Fruit fly (Drosophila melanogaster): ENCODE results near the gene Spn31A.

Gene Spn31A

DNA sequence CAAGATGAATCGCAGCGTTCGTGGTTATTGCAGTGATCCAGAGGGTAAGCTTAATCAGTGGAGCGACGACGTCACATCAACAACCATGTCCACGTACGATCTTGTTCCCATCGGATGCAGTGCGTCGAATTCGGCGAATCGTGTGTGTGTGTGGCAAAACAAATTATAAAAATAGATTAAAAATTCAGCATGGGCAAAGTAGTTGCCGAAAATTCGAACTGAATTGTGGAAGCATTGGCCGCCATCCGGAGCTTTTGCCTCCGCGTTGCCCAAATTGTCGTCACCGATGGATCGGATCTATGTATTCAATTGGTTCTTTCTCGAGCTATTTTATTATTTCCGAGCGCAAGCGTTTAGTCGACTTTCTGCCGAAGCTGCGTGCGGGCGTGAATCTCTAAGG lies at the start of gene Spn31A:
Gene Spn31A, plus strand, starts transcription at position 301 of the 400 bp plus-strand sequence.
- TF ChIP-seq Myc (optimal IDR thresholded peaks at IDR 0.05), result no peak
- no peak for TF ChIP-seq psq (optimal IDR thresholded peaks at IDR 0.05)

DNA sequence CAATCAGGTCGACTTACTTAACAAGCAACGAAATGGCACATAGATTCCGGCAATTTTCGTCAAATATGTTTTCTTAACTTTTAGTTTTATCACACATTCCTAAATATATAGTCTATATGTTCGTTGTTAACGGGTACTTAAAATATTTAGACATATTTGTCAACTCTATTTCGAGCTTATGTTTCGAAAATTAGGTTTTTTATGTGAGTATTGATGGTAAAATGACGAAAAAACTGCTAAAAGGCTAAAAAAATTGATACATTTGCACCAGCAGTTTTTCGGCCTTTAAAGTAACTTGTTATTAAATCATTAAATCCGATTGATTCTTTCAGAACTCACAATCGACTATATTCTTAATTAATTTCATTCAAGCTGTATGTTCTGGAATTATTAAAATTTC lies 43.3 kb upstream of the Spn31A start, which contains the start of gene CG13131:
Gene CG13131, minus strand, starts transcription at position 101 of the 400 bp plus-strand sequence.
- TF ChIP-seq psq (optimal IDR thresholded peaks at IDR 0.05), result no peak
- TF ChIP-seq insv (optimal IDR thresholded peaks at IDR 0.05), result no peak
- TF ChIP-seq ttk (optimal IDR thresholded peaks at IDR 0.05), result no peak
- TF ChIP-seq Sin3A (optimal IDR thresholded peaks at IDR 0.05), result no peak
- TF ChIP-seq h (optimal IDR thresholded peaks at IDR 0.05), result no peak
- no peak for TF ChIP-seq Myc (optimal IDR thresholded peaks at IDR 0.05)

DNA sequence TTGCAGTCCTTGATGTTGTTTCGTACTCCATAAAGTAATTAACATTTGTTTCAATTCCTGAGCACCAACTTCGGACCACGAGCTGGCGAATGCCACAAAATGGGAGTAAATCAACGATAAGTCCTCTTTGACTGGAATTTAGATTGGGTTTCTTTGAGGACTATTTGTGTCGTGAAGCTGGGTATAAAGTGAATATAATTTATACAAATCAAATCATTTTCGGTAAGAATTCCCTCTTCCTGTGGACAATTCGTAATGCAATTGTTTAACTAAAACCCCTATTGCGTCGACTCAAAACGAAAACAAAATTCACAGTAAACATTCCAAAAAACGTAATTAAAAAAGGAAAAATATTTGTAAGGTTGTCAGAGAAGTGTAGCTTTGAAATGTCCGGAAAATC lies 34.2 kb upstream of the Spn31A start, which contains the start of gene CG13127:
Gene CG13127, plus strand, starts transcription at position 301 of the 400 bp plus-strand sequence.
- TF ChIP-seq Myc (optimal IDR thresholded peaks at IDR 0.05) (no peak), Sin3A (optimal IDR thresholded peaks at IDR 0.05) (no peak), psq (optimal IDR thresholded peaks at IDR 0.05) (no peak), h (optimal IDR thresholded peaks at IDR 0.05) (no peak), insv (optimal IDR thresholded peaks at IDR 0.05) (no peak), ttk (optimal IDR thresholded peaks at IDR 0.05) (no peak)

DNA sequence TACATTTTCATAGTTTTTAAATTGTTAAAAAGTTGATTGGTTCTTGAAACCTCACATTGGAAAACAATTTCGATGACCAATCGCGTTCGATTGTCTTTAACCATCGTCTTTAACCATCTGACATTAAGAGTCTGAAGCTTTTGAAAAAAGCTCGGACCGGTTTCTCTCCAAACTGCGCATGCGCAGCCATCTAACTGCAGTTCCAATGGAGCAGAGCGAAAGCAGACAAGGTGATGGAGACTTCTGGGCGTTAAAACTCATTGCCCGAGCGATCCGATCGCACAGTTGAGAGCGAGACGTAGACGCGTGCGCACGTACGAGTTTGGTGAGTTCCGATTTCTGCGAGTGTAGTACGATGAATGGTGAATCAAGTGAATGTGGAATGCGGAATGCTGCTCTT lies 28.2 kb upstream of the Spn31A start, which contains the start of gene obst-B:
Gene obst-B, plus strand, starts transcription at position 276 of the 400 bp plus-strand sequence.
- TF ChIP-seq Sin3A (optimal IDR thresholded peaks at IDR 0.05), result no peak
- TF ChIP-seq insv (optimal IDR thresholded peaks at IDR 0.05), result no peak
- TF ChIP-seq psq (optimal IDR thresholded peaks at IDR 0.05), result no peak
- TF ChIP-seq ttk (optimal IDR thresholded peaks at IDR 0.05), result no peak
- no peak for TF ChIP-seq Myc (optimal IDR thresholded peaks at IDR 0.05)
- TF ChIP-seq h (optimal IDR thresholded peaks at IDR 0.05), result no peak

DNA sequence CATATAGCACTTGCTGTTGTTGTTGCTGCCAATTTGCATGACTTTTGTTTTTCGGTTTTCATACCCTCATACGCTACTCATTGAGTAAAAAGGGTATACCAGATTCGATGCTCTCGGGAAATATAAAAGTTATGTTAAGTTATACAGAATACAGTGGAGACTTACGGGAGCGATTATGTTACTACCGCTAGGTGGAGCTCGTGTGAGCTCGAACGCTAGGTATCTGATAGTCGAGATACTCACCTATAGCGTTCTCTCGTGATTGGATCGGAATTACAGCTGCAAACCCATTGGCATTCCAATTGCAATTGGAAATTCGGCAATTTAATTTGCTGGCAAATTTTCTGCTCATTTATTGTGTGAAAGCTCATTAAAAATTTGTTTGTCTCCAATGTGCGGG lies 27.2 kb upstream of the Spn31A start:
- no peak for TF ChIP-seq psq (optimal IDR thresholded peaks at IDR 0.05)
- TF ChIP-seq h (optimal IDR thresholded peaks at IDR 0.05), result no peak
- TF ChIP-seq ttk (optimal IDR thresholded peaks at IDR 0.05), result no peak
- no peak for TF ChIP-seq Myc (optimal IDR thresholded peaks at IDR 0.05)
- no peak for TF ChIP-seq Sin3A (optimal IDR thresholded peaks at IDR 0.05)
- TF ChIP-seq insv (optimal IDR thresholded peaks at IDR 0.05), result no peak

DNA sequence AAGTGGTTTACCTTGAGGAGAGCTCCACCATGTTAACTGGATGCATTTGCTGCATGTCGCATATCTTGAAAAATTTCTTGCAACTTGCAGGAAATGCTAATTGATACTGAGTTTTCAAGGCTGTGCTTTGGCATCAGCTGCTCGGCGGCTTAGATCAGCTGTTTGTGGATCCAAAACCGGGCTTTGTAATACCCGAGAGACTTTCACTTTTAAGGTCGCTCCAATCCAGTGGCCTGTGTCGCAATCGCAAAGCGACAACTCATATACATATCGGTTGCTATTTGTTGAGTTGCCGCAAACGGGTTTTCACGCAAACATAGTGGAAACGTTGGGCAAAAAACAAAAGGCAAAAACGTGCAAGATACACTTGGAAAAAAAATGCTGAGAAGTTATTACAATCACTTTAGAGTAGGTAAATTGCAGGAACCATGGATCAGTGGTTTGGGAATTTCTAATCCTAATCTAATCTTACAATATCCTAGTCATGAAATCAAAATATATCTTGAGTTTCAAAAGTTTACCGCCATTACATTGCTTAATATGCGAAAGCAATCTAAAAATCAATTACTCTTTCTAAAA lies 24.7 kb upstream of the Spn31A start:
- TF ChIP-seq Myc (optimal IDR thresholded peaks at IDR 0.05), result no peak
- no peak for TF ChIP-seq insv (optimal IDR thresholded peaks at IDR 0.05)
- TF ChIP-seq psq (optimal IDR thresholded peaks at IDR 0.05), result no peak
- no peak for TF ChIP-seq ttk (optimal IDR thresholded peaks at IDR 0.05)
- TF ChIP-seq Sin3A (optimal IDR thresholded peaks at IDR 0.05), result no peak
- no peak for TF ChIP-seq h (optimal IDR thresholded peaks at IDR 0.05)

DNA sequence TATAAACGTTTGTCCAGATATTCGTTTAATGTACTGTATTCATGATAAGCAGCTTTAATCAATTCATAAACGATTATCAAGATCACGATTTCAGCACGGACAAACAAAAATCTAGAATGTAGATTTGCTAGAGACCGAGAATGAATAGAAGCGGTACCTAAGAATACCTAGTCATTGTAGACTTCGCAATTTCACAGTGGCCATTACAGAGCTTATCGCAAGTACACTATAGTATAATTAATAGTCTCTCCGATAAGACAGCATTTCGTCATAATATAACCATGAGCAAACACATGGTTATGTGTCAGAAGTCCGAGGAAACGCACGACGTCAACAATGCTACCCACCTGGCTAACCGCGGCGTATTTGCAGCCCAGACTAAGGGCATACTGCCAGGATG lies 11.3 kb upstream of the Spn31A start, which contains the start of gene CG33301:
Gene CG33301, plus strand, starts transcription at position 301 of the 400 bp plus-strand sequence.
- TF ChIP-seq Myc (optimal IDR thresholded peaks at IDR 0.05) (no peak), insv (optimal IDR thresholded peaks at IDR 0.05) (no peak), ttk (optimal IDR thresholded peaks at IDR 0.05) (no peak), psq (optimal IDR thresholded peaks at IDR 0.05) (no peak), h (optimal IDR thresholded peaks at IDR 0.05) (no peak), Sin3A (optimal IDR thresholded peaks at IDR 0.05) (no peak)

DNA sequence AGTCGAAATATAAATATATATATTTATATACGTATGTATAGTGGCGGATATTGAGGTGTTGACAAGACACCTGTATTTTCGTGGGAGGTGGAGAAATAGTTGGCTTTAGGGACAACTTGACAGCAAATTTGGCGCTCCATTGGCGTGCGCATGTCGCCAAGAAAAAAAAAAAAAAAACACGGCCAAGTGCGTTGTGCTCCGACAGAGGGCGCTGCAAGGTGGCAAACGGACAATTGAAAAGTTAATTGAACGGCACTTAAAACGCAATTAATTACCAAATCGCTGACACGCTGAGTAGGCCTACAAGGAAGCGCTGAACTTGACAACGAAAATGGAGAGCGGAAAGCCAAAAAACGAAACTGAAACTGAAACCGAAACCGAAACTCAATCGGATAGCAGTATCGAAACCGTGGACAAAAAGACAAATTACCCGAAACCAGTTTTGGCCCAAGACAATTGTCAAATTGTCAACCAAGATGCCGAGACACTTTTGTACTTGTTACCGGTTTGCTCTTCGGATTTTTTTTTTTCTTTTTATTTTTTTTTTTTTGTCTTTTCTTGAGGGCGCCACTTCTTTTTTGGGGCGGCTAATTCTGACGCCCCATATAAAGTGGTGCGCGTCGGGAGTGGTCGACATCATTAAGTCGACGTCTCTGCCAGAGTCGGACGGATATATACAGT lies 6.9 kb upstream of the Spn31A start, which contains the start of gene Cpr31A:
Gene Cpr31A, plus strand, starts transcription at position 631 of the 681 bp plus-strand sequence.
- no peak for TF ChIP-seq Myc (optimal IDR thresholded peaks at IDR 0.05)
- TF ChIP-seq insv (optimal IDR thresholded peaks at IDR 0.05), result no peak
- no peak for TF ChIP-seq ttk (optimal IDR thresholded peaks at IDR 0.05)
- TF ChIP-seq psq (optimal IDR thresholded peaks at IDR 0.05), result no peak
- no peak for TF ChIP-seq Sin3A (optimal IDR thresholded peaks at IDR 0.05)
- TF ChIP-seq h (optimal IDR thresholded peaks at IDR 0.05), result no peak

DNA sequence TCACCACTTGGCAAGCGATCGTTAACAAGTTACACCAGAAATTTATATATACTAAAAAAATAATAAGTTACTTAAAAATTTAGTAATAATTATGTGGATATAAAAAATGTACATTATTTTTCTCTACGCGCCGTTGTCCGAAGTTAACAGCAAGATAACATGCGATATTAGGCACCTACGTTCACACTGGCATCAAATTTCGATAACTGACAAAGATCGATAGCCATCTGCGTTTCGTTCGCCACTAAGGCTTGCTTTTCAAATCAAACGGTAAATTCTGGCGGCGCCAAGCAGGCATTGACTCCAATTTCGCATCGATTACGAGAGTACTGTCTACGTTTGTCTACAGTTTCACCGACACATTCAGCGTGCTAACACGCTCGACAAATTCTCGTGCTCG lies 3.9 kb upstream of the Spn31A start, which contains the start of gene Pen:
Gene Pen, plus strand, starts transcription at position 196 of the 400 bp plus-strand sequence.
- TF ChIP-seq psq (optimal IDR thresholded peaks at IDR 0.05), result no peak
- no peak for TF ChIP-seq Sin3A (optimal IDR thresholded peaks at IDR 0.05)
- no peak for TF ChIP-seq ttk (optimal IDR thresholded peaks at IDR 0.05)
- no peak for TF ChIP-seq insv (optimal IDR thresholded peaks at IDR 0.05)
- no peak for TF ChIP-seq Myc (optimal IDR thresholded peaks at IDR 0.05)
- no peak for TF ChIP-seq h (optimal IDR thresholded peaks at IDR 0.05)

DNA sequence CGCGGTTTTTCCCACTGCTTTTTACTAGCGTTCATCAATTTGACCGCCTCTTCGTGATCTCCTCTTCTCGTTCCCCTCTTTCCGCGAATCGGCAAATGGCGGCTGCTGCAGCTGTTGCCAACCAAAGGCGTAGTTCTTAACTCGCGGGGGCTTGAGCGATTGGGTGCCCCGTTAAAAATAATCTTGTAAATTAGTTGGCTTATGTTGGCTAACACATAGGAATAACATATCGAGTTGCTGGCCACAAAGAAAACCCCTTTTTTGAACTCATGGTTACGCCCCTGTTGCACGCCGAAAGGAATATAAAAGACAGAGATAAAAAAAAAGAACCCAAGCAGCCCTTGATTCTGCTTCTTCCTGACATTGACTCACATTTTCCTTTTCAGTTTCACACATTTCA lies 3.4 kb upstream of the Spn31A start:
- TF ChIP-seq h (optimal IDR thresholded peaks at IDR 0.05), result no peak
- TF ChIP-seq ttk (optimal IDR thresholded peaks at IDR 0.05), result no peak
- no peak for TF ChIP-seq Myc (optimal IDR thresholded peaks at IDR 0.05)
- no peak for TF ChIP-seq psq (optimal IDR thresholded peaks at IDR 0.05)
- no peak for TF ChIP-seq Sin3A (optimal IDR thresholded peaks at IDR 0.05)
- TF ChIP-seq insv (optimal IDR thresholded peaks at IDR 0.05), result no peak

DNA sequence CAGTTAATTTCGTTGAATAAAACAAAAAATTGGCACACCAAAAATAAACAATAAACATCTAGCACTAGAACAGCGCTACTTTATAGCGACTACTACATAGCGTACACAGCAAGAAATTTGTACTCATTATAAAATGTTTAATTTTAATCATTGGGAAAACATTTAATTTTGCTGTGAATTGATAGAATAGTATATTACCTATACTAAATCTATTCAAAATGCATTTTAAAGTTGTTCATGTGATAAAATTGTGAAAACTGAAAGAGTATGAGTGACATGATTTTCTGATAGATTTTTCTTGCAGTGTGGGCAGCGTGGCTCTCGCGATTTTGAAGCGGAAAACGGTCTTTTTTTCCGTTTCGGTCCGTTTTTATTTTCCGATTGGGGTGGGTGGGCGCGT lies 660 bp downstream of the Spn31A start:
- no peak for TF ChIP-seq Myc (optimal IDR thresholded peaks at IDR 0.05)
- no peak for TF ChIP-seq insv (optimal IDR thresholded peaks at IDR 0.05)
- no peak for TF ChIP-seq ttk (optimal IDR thresholded peaks at IDR 0.05)
- no peak for TF ChIP-seq h (optimal IDR thresholded peaks at IDR 0.05)
- no peak for TF ChIP-seq Sin3A (optimal IDR thresholded peaks at IDR 0.05)
- no peak for TF ChIP-seq psq (optimal IDR thresholded peaks at IDR 0.05)

DNA sequence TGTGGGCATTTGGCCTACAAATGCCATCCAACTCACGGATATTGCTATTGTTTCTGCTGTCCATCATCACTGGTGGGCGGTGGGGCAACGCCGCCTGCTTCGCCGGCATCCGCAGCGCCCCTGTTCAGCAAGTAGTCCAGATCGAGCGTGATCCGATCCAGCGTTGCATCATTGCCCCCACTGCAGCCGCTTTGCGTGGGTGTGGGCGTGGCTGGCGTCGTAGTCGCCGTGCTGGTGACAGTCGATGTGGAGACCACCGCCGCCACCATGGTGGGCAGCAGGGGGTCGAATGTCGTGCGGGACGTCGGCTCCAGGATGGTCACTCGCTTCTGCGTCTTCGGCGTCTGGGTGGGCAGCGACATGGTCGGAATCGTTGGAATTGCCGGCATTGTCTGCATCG lies 4.1 kb downstream of the Spn31A start:
- TF ChIP-seq insv (optimal IDR thresholded peaks at IDR 0.05) (no peak), psq (optimal IDR thresholded peaks at IDR 0.05) (no peak), ttk (optimal IDR thresholded peaks at IDR 0.05) (no peak), Myc (optimal IDR thresholded peaks at IDR 0.05) (no peak), Sin3A (optimal IDR thresholded peaks at IDR 0.05) (no peak)

All from Kc167 (cell line).